Worm (Caenorhabditis elegans): Measurements from ENCODE around the gene eif-2Balpha.

eif-2Balpha gene

ce11 chrIII:9542816-9543215, at the start of gene eif-2Balpha:
eif-2Balpha (plus strand) TSS chrIII:9543119.
- TF ChIP-seq unc-62 (GFP tag; optimal IDR thresholded peaks at IDR 0.05), result no peak

- TF ChIP-seq unc-62 (GFP tag; optimal IDR thresholded peaks at IDR 0.05), result no peak
These were observed 48.7 kb upstream of the eif-2Balpha start for ce11 chrIII:9494209-9494608.

- TF ChIP-seq unc-62 (GFP tag; optimal IDR thresholded peaks at IDR 0.05), result no peak
These were observed 46.8 kb upstream of the eif-2Balpha start for ce11 chrIII:9496083-9496482.

- TF ChIP-seq unc-62 (GFP tag; optimal IDR thresholded peaks at IDR 0.05), result no peak
These were observed 45.5 kb upstream of the eif-2Balpha start for ce11 chrIII:9497412-9497811.

- no peak for TF ChIP-seq unc-62 (GFP tag; optimal IDR thresholded peaks at IDR 0.05)
These were observed 42.7 kb upstream of the eif-2Balpha start, which contains the start of gene sod-4 for ce11 chrIII:9500267-9500666. sod-4 (minus strand) TSS chrIII:9500375.

- TF ChIP-seq unc-62 (GFP tag; optimal IDR thresholded peaks at IDR 0.05), result no peak
These were observed 41.8 kb upstream of the eif-2Balpha start for ce11 chrIII:9501072-9501471.

- TF ChIP-seq unc-62 (GFP tag; optimal IDR thresholded peaks at IDR 0.05), result no peak
These were observed 40.7 kb upstream of the eif-2Balpha start for ce11 chrIII:9502155-9502714.

- no peak for TF ChIP-seq unc-62 (GFP tag; optimal IDR thresholded peaks at IDR 0.05)
These were observed 38.6 kb upstream of the eif-2Balpha start for ce11 chrIII:9504347-9504746.

ce11 chrIII:9507799-9508198, 35.1 kb upstream of the eif-2Balpha start, which contains the start of gene vha-14:
vha-14 (plus strand) TSS chrIII:9508100.
- no peak for TF ChIP-seq unc-62 (GFP tag; optimal IDR thresholded peaks at IDR 0.05)

- TF ChIP-seq unc-62 (GFP tag; optimal IDR thresholded peaks at IDR 0.05), result no peak
These were observed 33.1 kb upstream of the eif-2Balpha start for ce11 chrIII:9509764-9510370.

ce11 chrIII:9511055-9511520, 31.8 kb upstream of the eif-2Balpha start, which contains the start of gene F55H2.5:
F55H2.5 (plus strand) TSS chrIII:9511470.
- no peak for TF ChIP-seq unc-62 (GFP tag; optimal IDR thresholded peaks at IDR 0.05)

ce11 chrIII:9511660-9512059, 31.3 kb upstream of the eif-2Balpha start:
- TF ChIP-seq unc-62 (GFP tag; optimal IDR thresholded peaks at IDR 0.05), result no peak

ce11 chrIII:9513006-9513405, 29.9 kb upstream of the eif-2Balpha start:
- no peak for TF ChIP-seq unc-62 (GFP tag; optimal IDR thresholded peaks at IDR 0.05)

ce11 chrIII:9513569-9513968, 29.4 kb upstream of the eif-2Balpha start, which contains the start of gene F55H2.8:
F55H2.8 (plus strand) TSS chrIII:9513869.
- no peak for TF ChIP-seq unc-62 (GFP tag; optimal IDR thresholded peaks at IDR 0.05)

ce11 chrIII:9516148-9516547, 26.8 kb upstream of the eif-2Balpha start, which contains the start of gene F55H2.7:
F55H2.7 (minus strand) TSS chrIII:9516248.
- TF ChIP-seq unc-62 (GFP tag; optimal IDR thresholded peaks at IDR 0.05), result no peak

ce11 chrIII:9521410-9522090, 21.4 kb upstream of the eif-2Balpha start, which contains the start of the genes clu-1 and prp-40:
clu-1 (minus strand) TSS chrIII:9521460.
prp-40 (plus strand) TSS chrIII:9522075.
- TF ChIP-seq unc-62 (GFP tag; optimal IDR thresholded peaks at IDR 0.05), result no peak
